Fruit fly (Drosophila melanogaster) whole organism, embryonic: Measurements from ENCODE around the gene CG15818.
A peak's percentile ranks its signal among the peaks of the same experiment; 100 is the strongest.

Source experiments
- Atf-2 ChIP-seq: fragments of 200-800 bp; sonication (Bioruptor generic); optimal IDR thresholded peaks from 2 replicates; lab custom pipeline; 2016; ENCODE audit warnings: missing biosample characterization, missing genetic modification characterization
- CG10209 ChIP-seq: fragments of 200-800 bp; sonication (Bioruptor generic); optimal IDR thresholded peaks from 3 replicates; lab custom pipeline; 2017; ENCODE audit warnings: missing biosample characterization, mild to moderate bottlenecking, missing genetic modification characterization, missing genetic modification reagents
- CG10565 ChIP-seq: fragments of 200-800 bp; sonication (Bioruptor generic); optimal IDR thresholded peaks from 3 replicates; lab custom pipeline; 2016; ENCODE audit warnings: missing biosample characterization, mild to moderate bottlenecking, missing genetic modification characterization
- CG11093 ChIP-seq: fragments of 200-800 bp; sonication (Bioruptor generic); IDR thresholded peaks from 3 replicates; pipeline ENCODE4 v1.3.6; 2022; ENCODE audit warnings: missing biosample characterization, missing genetic modification characterization
- CG11456 ChIP-seq: fragments of 200-800 bp; sonication (Bioruptor generic); IDR thresholded peaks from 3 replicates; pipeline ENCODE4 v1.3.6; 2022; ENCODE audit warnings: missing biosample characterization, missing genetic modification characterization
- CG11696 ChIP-seq: fragments of 200-800 bp; sonication (Bioruptor generic); IDR thresholded peaks from 2 replicates; pipeline ENCODE4 v1.3.6; 2022; ENCODE audit warnings: missing biosample characterization, missing genetic modification characterization
- CG12104 ChIP-seq: fragments of 200-800 bp; sonication (Bioruptor generic); optimal IDR thresholded peaks from 3 replicates; lab custom pipeline; 2016; ENCODE audit warnings: missing biosample characterization, missing genetic modification characterization
- CG12769 ChIP-seq: fragments of 200-800 bp; sonication (Bioruptor generic); optimal IDR thresholded peaks from 2 replicates; lab custom pipeline; 2019; ENCODE audit warnings: missing biosample characterization, mild to moderate bottlenecking, missing genetic modification characterization, moderate library complexity
- CG13775 ChIP-seq: fragments of 200-800 bp; sonication (Bioruptor generic); optimal IDR thresholded peaks from 3 replicates; lab custom pipeline; 2017; ENCODE audit warnings: missing biosample characterization, mild to moderate bottlenecking, missing genetic modification characterization
- CG14441 ChIP-seq: fragments of 200-800 bp; sonication (Bioruptor generic); IDR thresholded peaks from 2 replicates; pipeline ENCODE4 v1.3.6; 2022; ENCODE audit warnings: missing biosample characterization, missing genetic modification characterization
- CG14667 ChIP-seq: fragments of 200-800 bp; sonication (Bioruptor generic); IDR thresholded peaks from 2 replicates; pipeline ENCODE4 v1.3.6; 2022; ENCODE audit warnings: missing biosample characterization, missing genetic modification characterization
- CG14965 ChIP-seq: fragments of 200-800 bp; sonication (Bioruptor generic); optimal IDR thresholded peaks from 2 replicates; lab custom pipeline; 2016; ENCODE audit warnings: missing biosample characterization, missing genetic modification characterization, borderline replicate concordance
- CG17568 ChIP-seq: fragments of 200-800 bp; sonication (Bioruptor generic); optimal IDR thresholded peaks from 2 replicates; lab custom pipeline; 2018; ENCODE audit warnings: missing biosample characterization, mild to moderate bottlenecking, missing genetic modification characterization, moderate library complexity
- CG18262 ChIP-seq: fragments of 200-800 bp; optimal IDR thresholded peaks from 3 replicates; lab custom pipeline; 2019; ENCODE audit warnings: missing biosample characterization, mild to moderate bottlenecking, missing genetic modification characterization, moderate library complexity
- CG31441 ChIP-seq: fragments of 200-800 bp; sonication (Bioruptor generic); IDR thresholded peaks from 2 replicates; pipeline ENCODE4 v1.3.6; 2022; ENCODE audit warnings: missing biosample characterization, missing genetic modification characterization
- CG33557 ChIP-seq: fragments of 200-800 bp; sonication (Bioruptor generic); optimal IDR thresholded peaks from 2 replicates; lab custom pipeline; 2019; ENCODE audit warnings: missing biosample characterization, mild to moderate bottlenecking, missing genetic modification characterization, moderate library complexity
- CG34422 ChIP-seq: fragments of 200-800 bp; sonication (Bioruptor generic); IDR thresholded peaks from 3 replicates; pipeline ENCODE4 v1.3.6; 2022; ENCODE audit warnings: missing biosample characterization, missing genetic modification characterization
- CG3726 ChIP-seq: fragments of 200-800 bp; sonication (Bioruptor generic); IDR thresholded peaks from 3 replicates; pipeline ENCODE4, ENCODE4 v1.3.6; 2022; ENCODE audit warnings: missing biosample characterization, missing genetic modification characterization
- CG6254 ChIP-seq: fragments of 200-800 bp; sonication (Bioruptor generic); optimal IDR thresholded peaks from 3 replicates; lab custom pipeline; 2017; ENCODE audit warnings: mild to moderate bottlenecking, missing biosample characterization, missing genetic modification reagents, missing genetic modification characterization
- CG6683 ChIP-seq: fragments of 200-800 bp; sonication (Bioruptor generic); optimal IDR thresholded peaks from 2 replicates; lab custom pipeline; 2017; ENCODE audit warnings: missing biosample characterization, mild to moderate bottlenecking, missing genetic modification characterization, missing genetic modification reagents
- CG6689 ChIP-seq: fragments of 200-800 bp; sonication (Bioruptor generic); IDR thresholded peaks from 2 replicates; pipeline ENCODE4 v1.3.6; 2022; ENCODE audit warnings: missing biosample characterization, missing genetic modification characterization
- CG7839 ChIP-seq: fragments of 200-800 bp; sonication (Bioruptor generic); optimal IDR thresholded peaks from 3 replicates; lab custom pipeline; 2018; ENCODE audit warnings: missing biosample characterization, mild to moderate bottlenecking, missing genetic modification characterization, moderate library complexity
- CG7987 ChIP-seq: fragments of 200-800 bp; sonication (Bioruptor generic); optimal IDR thresholded peaks from 2 replicates; lab custom pipeline; 2018; ENCODE audit warnings: missing biosample characterization, mild to moderate bottlenecking, missing genetic modification characterization, moderate library complexity
- Gsc ChIP-seq: fragments of 200-800 bp; sonication (Bioruptor generic); IDR thresholded peaks from 2 replicates; pipeline ENCODE4 v1.3.6; 2022; ENCODE audit warnings: missing biosample characterization, missing genetic modification characterization
- Gug ChIP-seq: fragments of 200-800 bp; sonication (Bioruptor generic); IDR thresholded peaks from 4 replicates; pipeline ENCODE4 v1.3.6; 2022; ENCODE audit warnings: missing biosample characterization, missing genetic modification characterization
- Hey ChIP-seq: fragments of 200-800 bp; sonication (Bioruptor generic); optimal IDR thresholded peaks from 3 replicates; lab custom pipeline; 2018; ENCODE audit warnings: missing biosample characterization, mild to moderate bottlenecking, missing genetic modification characterization
- Hmx ChIP-seq: fragments of 200-800 bp; sonication (Bioruptor generic); optimal IDR thresholded peaks from 2 replicates; lab custom pipeline; 2016; ENCODE audit warnings: missing biosample characterization, missing genetic modification characterization
- Hsf ChIP-seq: fragments of 200-800 bp; sonication (Bioruptor generic); optimal IDR thresholded peaks from 3 replicates; lab custom pipeline; 2016; ENCODE audit warnings: missing biosample characterization, missing genetic modification characterization
- Mrtf ChIP-seq: fragments of 200-800 bp; sonication (Bioruptor generic); IDR thresholded peaks from 3 replicates; pipeline ENCODE4 v1.3.6; 2022; ENCODE audit warnings: missing biosample characterization, missing genetic modification characterization
- chinmo ChIP-seq: fragments of 200-800 bp; sonication (Bioruptor generic); IDR thresholded peaks from 4 replicates; pipeline ENCODE4 v1.3.6; 2022; ENCODE audit warnings: missing biosample characterization, missing genetic modification characterization; ENCODE audit not compliant: partially characterized antibody
- croc ChIP-seq: fragments of 200-800 bp; sonication (Bioruptor generic); conservative IDR thresholded peaks from 3 replicates; pipeline ENCODE4 v1.3.6; 2022; ENCODE audit warnings: missing biosample characterization, missing genetic modification characterization
- dmrt99B ChIP-seq: fragments of 200-800 bp; sonication (Bioruptor generic); optimal IDR thresholded peaks from 2 replicates; lab custom pipeline; 2018; ENCODE audit warnings: missing biosample characterization, mild to moderate bottlenecking, missing genetic modification characterization, moderate library complexity
- dpn ChIP-seq, 2 experiments: fragments of 200-800 bp; sonication (Bioruptor generic); optimal IDR thresholded peaks; 3 replicates each; lab custom pipeline; 2016; ENCODE audit warnings: missing biosample characterization in 2 of 2, missing genetic modification characterization in 2 of 2
- dysf ChIP-seq: fragments of 200-800 bp; sonication (Bioruptor generic); IDR thresholded peaks from 3 replicates; pipeline ENCODE4 v1.3.6; 2022; ENCODE audit warnings: missing biosample characterization, missing genetic modification characterization
- gsb-n ChIP-seq: fragments of 200-800 bp; sonication (Bioruptor generic); optimal IDR thresholded peaks from 3 replicates; lab custom pipeline; 2018; ENCODE audit warnings: missing biosample characterization, mild to moderate bottlenecking, missing genetic modification characterization
- gt ChIP-seq: fragments of 200-800 bp; sonication (Bioruptor generic); IDR thresholded peaks from 2 replicates; pipeline ENCODE4 v1.3.6; 2022; ENCODE audit warnings: missing biosample characterization, missing genetic modification characterization
- ind ChIP-seq: fragments of 200-800 bp; sonication (Bioruptor generic); optimal IDR thresholded peaks from 3 replicates; lab custom pipeline; 2016; ENCODE audit warnings: missing biosample characterization, missing genetic modification characterization
- ken ChIP-seq: fragments of 200-800 bp; sonication (Bioruptor generic); IDR thresholded peaks from 3 replicates; pipeline ENCODE4 v1.3.6; 2022; ENCODE audit warnings: missing biosample characterization, missing genetic modification characterization
- lola ChIP-seq, 3 experiments: fragments of >200 bp in 2 of 3; fragments of 200-800 bp in 1 of 3; sonication (Bioruptor generic) in 1 of 3; optimal IDR thresholded peaks; 2 replicates each; lab custom pipeline; 2017 to 2019; ENCODE audit warnings: missing biosample characterization in 3 of 3, missing genetic modification characterization in 3 of 3, mild to moderate bottlenecking in 1 of 3, moderate library complexity in 1 of 3
- nom ChIP-seq: fragments of 200-800 bp; sonication (Bioruptor generic); optimal IDR thresholded peaks from 2 replicates; lab custom pipeline; 2017; ENCODE audit warnings: missing biosample characterization, missing genetic modification characterization, mild to moderate bottlenecking, moderate library complexity, missing genetic modification reagents
- oc ChIP-seq: fragments of 200-800 bp; sonication (Bioruptor generic); optimal IDR thresholded peaks from 2 replicates; lab custom pipeline; 2018; ENCODE audit warnings: missing biosample characterization, mild to moderate bottlenecking, missing genetic modification characterization, moderate library complexity
- odd ChIP-seq: fragments of 200-800 bp; sonication (Bioruptor generic); optimal IDR thresholded peaks from 2 replicates; lab custom pipeline; 2017; ENCODE audit warnings: missing biosample characterization, mild to moderate bottlenecking, missing genetic modification characterization
- org-1 ChIP-seq: fragments of 200-800 bp; sonication (Bioruptor generic); optimal IDR thresholded peaks from 2 replicates; lab custom pipeline; 2017; ENCODE audit warnings: missing biosample characterization, missing genetic modification characterization
- salm ChIP-seq: fragments of 200-800 bp; sonication (Bioruptor generic); optimal IDR thresholded peaks from 2 replicates; lab custom pipeline; 2018; ENCODE audit warnings: missing biosample characterization, mild to moderate bottlenecking, missing genetic modification characterization
- sima ChIP-seq: fragments of 200-800 bp; sonication (Bioruptor generic); optimal IDR thresholded peaks from 2 replicates; lab custom pipeline; 2016; ENCODE audit warnings: missing biosample characterization, missing genetic modification characterization
- ssp ChIP-seq: fragments of 200-800 bp; sonication (Bioruptor generic); IDR thresholded peaks from 2 replicates; pipeline ENCODE4 v1.3.6; 2022; ENCODE audit warnings: missing biosample characterization, missing genetic modification characterization
- tx ChIP-seq: fragments of 200-800 bp; sonication (Bioruptor generic); optimal IDR thresholded peaks from 2 replicates; lab custom pipeline; 2016; ENCODE audit warnings: missing biosample characterization, missing genetic modification characterization
- wdn ChIP-seq: fragments of 200-800 bp; sonication (Bioruptor generic); IDR thresholded peaks from 2 replicates; pipeline ENCODE4 v1.3.6; 2022; ENCODE audit warnings: missing biosample characterization, missing genetic modification characterization

The CG15818 gene

DNA sequence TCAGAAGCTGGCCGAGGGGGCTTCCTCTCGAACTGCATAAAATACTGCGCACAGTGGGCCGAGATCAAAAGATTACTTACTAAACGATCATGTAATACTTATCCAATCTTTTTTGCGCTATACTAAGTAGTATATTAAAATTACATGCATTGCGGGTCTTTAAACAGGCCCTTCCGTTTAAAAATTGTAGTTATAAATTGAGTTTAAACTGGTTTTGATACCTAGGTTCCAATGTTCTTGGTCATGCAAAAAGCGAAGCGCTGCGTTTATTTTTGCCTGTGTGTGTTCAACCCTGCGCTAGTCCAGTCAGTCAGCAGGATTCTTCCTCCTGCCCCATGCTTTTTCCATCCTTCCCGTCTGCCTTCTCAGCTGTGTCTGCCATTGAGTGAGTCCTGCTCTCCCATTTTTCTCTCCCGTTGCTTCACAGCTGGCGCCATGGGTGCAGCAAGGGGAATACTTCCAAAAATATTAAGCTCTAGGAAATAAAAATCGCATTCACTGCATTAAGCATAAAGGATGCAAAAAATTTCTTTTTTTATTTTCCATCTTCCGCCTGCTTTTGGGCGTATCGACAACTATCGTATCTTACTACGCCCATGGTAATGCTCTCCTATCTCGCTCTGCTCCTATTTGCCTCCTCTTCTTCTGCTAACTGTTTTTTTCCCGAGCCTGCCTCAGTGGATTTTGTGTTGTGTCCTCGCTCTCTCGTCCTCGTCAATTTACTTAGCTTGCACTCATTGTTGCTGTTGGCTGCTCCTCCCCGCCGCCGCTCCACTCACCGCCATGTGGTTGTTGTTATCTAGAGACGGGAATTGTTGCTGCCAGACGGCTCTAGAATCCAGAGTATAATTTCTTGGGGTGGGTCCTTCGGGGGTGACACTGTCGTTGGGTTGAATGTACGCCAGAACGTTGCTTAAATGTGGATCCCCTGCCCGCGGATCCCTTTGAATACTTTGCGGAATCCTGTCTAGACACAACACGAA is 9.9 kb downstream of the CG15818 start (continued):
- TF ChIP-seq dysf (GFP tag; lab: Robert Waterston, UW) (peak; percentile 84), Gsc (GFP tag; lab: Robert Waterston, UW) (peak; percentile 33; the same call in 1 of the 2 replicates), CG6689 (GFP tag; lab: Robert Waterston, UW) (peak; percentile 52), Hmx (no peak), Hey (tag; lab: Kevin White, UChicago) (no peak), odd (no peak), CG10209 (GFP tag; lab: Kevin White, UChicago) (peak; percentile 52), CG31441 (peak; percentile 47; the same call in 1 of the 2 replicates), dmrt99B (tag; lab: Kevin White, UChicago) (peak; percentile 56), ssp (GFP tag; lab: Robert Waterston, UW) (no peak), Atf-2 (GFP tag; lab: Kevin White, UChicago) (peak; percentile 41), org-1 (GFP tag; lab: Kevin White, UChicago) (peak; percentile 62), gt (GFP tag; lab: Robert Waterston, UW) (no peak), CG14441 (GFP tag; lab: Robert Waterston, UW) (peak; percentile 53), CG13775 (GFP tag; lab: Kevin White, UChicago) (peak; percentile 51), dpn (GFP tag; optimal IDR thresholded peaks at IDR 0.05; lab: Kevin White, UChicago) (peak; percentile 30 to 63), gsb-n (tag; lab: Kevin White, UChicago) (peak; percentile 11), CG11696 (GFP tag; lab: Robert Waterston, UW) (no peak), tx (GFP tag; lab: Kevin White, UChicago) (peak; percentile 68), CG7839 (tag; lab: Kevin White, UChicago) (peak; percentile 73), CG6683 (GFP tag; lab: Kevin White, UChicago) (peak; percentile 29), CG14667 (GFP tag; lab: Robert Waterston, UW) (peak; percentile 60), sima (GFP tag; lab: Kevin White, UChicago) (peak; percentile 26), CG7987 (GFP tag; lab: Kevin White, UChicago) (no peak), croc (GFP tag; lab: Robert Waterston, UW) (0 out of 3 replicates have a peak, but pooled peaks have one; percentile 17), CG12104 (GFP tag; lab: Kevin White, UChicago) (no peak), Hsf (GFP tag; lab: Kevin White, UChicago) (peak; percentile 63), CG34422 (GFP tag; lab: Robert Waterston, UW) (peak; percentile 52; the same call in 2 of the 3 replicates), CG33557 (GFP tag; lab: Kevin White, UChicago) (no peak), CG11093 (no peak), CG12769 (peak; percentile 86), CG14965 (GFP tag; lab: Kevin White, UChicago) (no peak), CG6254 (GFP tag; lab: Kevin White, UChicago) (no peak), ken (GFP tag; lab: Robert Waterston, UW) (peak; percentile 30; the same call in 1 of the 3 replicates), CG10565 (no peak), salm (tag; lab: Kevin White, UChicago) (no peak), Gug (GFP tag; lab: Robert Waterston, UW) (peak; percentile 70), oc (tag; lab: Kevin White, UChicago) (no peak), chinmo (no peak), CG17568 (no peak), lola (GFP tag; optimal IDR thresholded peaks at IDR 0.05; lab: Kevin White, UChicago) (peak in 1 of 3 experiments; percentile 27), ind (peak; percentile 67), CG11456 (GFP tag; lab: Robert Waterston, UW) (peak; percentile 79; the same call in 2 of the 3 replicates), Mrtf (GFP tag; lab: Robert Waterston, UW) (peak; percentile 55; the same call in 2 of the 3 replicates), CG18262 (tag; lab: Kevin White, UChicago) (peak; percentile 47), wdn (GFP tag; lab: Robert Waterston, UW) (peak; percentile 72), CG3726 (no peak), nom (GFP tag; lab: Kevin White, UChicago) (peak; percentile 84)
